Worm (Caenorhabditis elegans): ENCODE results near the gene ugt-24.

ce11 chrIV:6259732-6260131, 49.2 kb upstream of the ugt-24 start, which contains the start of gene nlp-16:
- TF ChIP-seq unc-62 (GFP tag; optimal IDR thresholded peaks at IDR 0.05) (no peak), nhr-10 (tag; optimal IDR thresholded peaks at IDR 0.05) (no peak), ztf-11 (tag; optimal IDR thresholded peaks at IDR 0.05) (no peak), nhr-77 (tag; optimal IDR thresholded peaks at IDR 0.05) (no peak), mab-5 (tag; optimal IDR thresholded peaks at IDR 0.05) (no peak), elt-3 (tag; optimal IDR thresholded peaks at IDR 0.05) (no peak), nhr-21 (tag; optimal IDR thresholded peaks at IDR 0.05) (no peak), R02D3.7 (tag; optimal IDR thresholded peaks at IDR 0.05) (no peak), ama-1 (optimal IDR thresholded peaks at IDR 0.05) (no peak), skn-1 (tag; optimal IDR thresholded peaks at IDR 0.05) (no peak), nhr-11 (tag; optimal IDR thresholded peaks at IDR 0.05) (no peak)

All from whole organism, L2 larva.